Fruit fly (Drosophila melanogaster) whole organism, adult: ENCODE data around the gene Cdk12.

Source experiments
- CG11617 ChIP-seq: fragments of 200-800 bp; sonication (Bioruptor generic); optimal IDR thresholded peaks from 2 replicates; lab custom pipeline; 2017; ENCODE audit warnings: mild to moderate bottlenecking, missing biosample characterization, missing genetic modification reagents, missing genetic modification characterization
- CG12768 ChIP-seq: fragments of 200-800 bp; sonication (Bioruptor generic); optimal IDR thresholded peaks from 2 replicates; lab custom pipeline; 2017; ENCODE audit warnings: missing biosample characterization, missing genetic modification characterization, mild to moderate bottlenecking, moderate library complexity, missing genetic modification reagents
- CG14711 ChIP-seq: fragments of 200-800 bp; sonication (Bioruptor generic); optimal IDR thresholded peaks from 2 replicates; lab custom pipeline; 2018; ENCODE audit warnings: missing biosample characterization, mild to moderate bottlenecking, missing genetic modification characterization, moderate library complexity
- CG1620 ChIP-seq: fragments of 200-800 bp; sonication (Bioruptor generic); optimal IDR thresholded peaks from 2 replicates; lab custom pipeline; 2016; ENCODE audit warnings: missing biosample characterization, missing genetic modification characterization
- CG33017 ChIP-seq: fragments of 200-800 bp; sonication (Bioruptor generic); optimal IDR thresholded peaks from 2 replicates; lab custom pipeline; 2018; ENCODE audit warnings: missing biosample characterization, mild to moderate bottlenecking, missing genetic modification characterization, moderate library complexity
- CG5204 ChIP-seq: fragments of 200-800 bp; sonication (Bioruptor generic); optimal IDR thresholded peaks from 2 replicates; lab custom pipeline; 2016; ENCODE audit warnings: missing biosample characterization, missing genetic modification characterization
- CG7045 ChIP-seq: fragments of 200-800 bp; sonication (Bioruptor generic); optimal IDR thresholded peaks from 2 replicates; lab custom pipeline; 2017; ENCODE audit warnings: missing biosample characterization, mild to moderate bottlenecking, missing genetic modification characterization
- CG7101 ChIP-seq: fragments of 200-800 bp; sonication (Bioruptor generic); optimal IDR thresholded peaks from 2 replicates; lab custom pipeline; 2018; ENCODE audit warnings: missing biosample characterization, mild to moderate bottlenecking, missing genetic modification characterization, moderate library complexity
- Clk ChIP-seq: fragments of 200-800 bp; sonication (Bioruptor generic); optimal IDR thresholded peaks from 2 replicates; lab custom pipeline; 2017; ENCODE audit warnings: missing biosample characterization, missing genetic modification characterization
- Crg-1 ChIP-seq: fragments of 200-800 bp; sonication (Bioruptor generic); optimal IDR thresholded peaks from 2 replicates; lab custom pipeline; 2016; ENCODE audit warnings: missing biosample characterization, missing genetic modification characterization
- Hr96 ChIP-seq: fragments of 200-800 bp; sonication (Bioruptor generic); optimal IDR thresholded peaks from 2 replicates; lab custom pipeline; 2016; ENCODE audit warnings: missing biosample characterization, missing genetic modification characterization
- Mnt ChIP-seq: fragments of 200-800 bp; sonication (Bioruptor generic); optimal IDR thresholded peaks from 2 replicates; lab custom pipeline; 2016; ENCODE audit warnings: missing biosample characterization, mild to moderate bottlenecking, missing genetic modification characterization
- bab1 ChIP-seq: fragments of 200-800 bp; sonication (Bioruptor generic); optimal IDR thresholded peaks from 3 replicates; lab custom pipeline; 2019; ENCODE audit warnings: missing biosample characterization, mild to moderate bottlenecking, missing genetic modification characterization, moderate library complexity
- cic ChIP-seq: fragments of 200-800 bp; sonication (Bioruptor generic); optimal IDR thresholded peaks from 2 replicates; lab custom pipeline; 2017; ENCODE audit warnings: missing biosample characterization, mild to moderate bottlenecking, missing genetic modification characterization, moderate library complexity
- cnc ChIP-seq, 2 experiments: fragments of >200 bp; optimal IDR thresholded peaks; 2 replicates each; lab custom pipeline; 2017
- kay ChIP-seq: fragments of 200-800 bp; sonication (Bioruptor generic); peaks from one replicate; lab custom pipeline; 2016; ENCODE audit warnings: missing biosample characterization, missing genetic modification characterization, borderline replicate concordance
- ovo ChIP-seq: fragments of 200-800 bp; sonication (Bioruptor generic); optimal IDR thresholded peaks from 2 replicates; lab custom pipeline; 2016; ENCODE audit warnings: missing biosample characterization, missing genetic modification characterization
- pad ChIP-seq: fragments of 200-800 bp; sonication (Bioruptor generic); optimal IDR thresholded peaks from 3 replicates; lab custom pipeline; 2017; ENCODE audit warnings: missing biosample characterization, missing genetic modification characterization, mild to moderate bottlenecking, moderate library complexity, missing genetic modification reagents
- tj ChIP-seq: fragments of 200-800 bp; sonication (Bioruptor generic); optimal IDR thresholded peaks from 3 replicates; lab custom pipeline; 2017; ENCODE audit warnings: missing biosample characterization, mild to moderate bottlenecking, missing genetic modification characterization, moderate library complexity
- toe ChIP-seq: fragments of 200-800 bp; sonication (Bioruptor generic); optimal IDR thresholded peaks from 2 replicates; lab custom pipeline; 2016; ENCODE audit warnings: missing biosample characterization, missing genetic modification characterization

Gene Cdk12

DNA sequence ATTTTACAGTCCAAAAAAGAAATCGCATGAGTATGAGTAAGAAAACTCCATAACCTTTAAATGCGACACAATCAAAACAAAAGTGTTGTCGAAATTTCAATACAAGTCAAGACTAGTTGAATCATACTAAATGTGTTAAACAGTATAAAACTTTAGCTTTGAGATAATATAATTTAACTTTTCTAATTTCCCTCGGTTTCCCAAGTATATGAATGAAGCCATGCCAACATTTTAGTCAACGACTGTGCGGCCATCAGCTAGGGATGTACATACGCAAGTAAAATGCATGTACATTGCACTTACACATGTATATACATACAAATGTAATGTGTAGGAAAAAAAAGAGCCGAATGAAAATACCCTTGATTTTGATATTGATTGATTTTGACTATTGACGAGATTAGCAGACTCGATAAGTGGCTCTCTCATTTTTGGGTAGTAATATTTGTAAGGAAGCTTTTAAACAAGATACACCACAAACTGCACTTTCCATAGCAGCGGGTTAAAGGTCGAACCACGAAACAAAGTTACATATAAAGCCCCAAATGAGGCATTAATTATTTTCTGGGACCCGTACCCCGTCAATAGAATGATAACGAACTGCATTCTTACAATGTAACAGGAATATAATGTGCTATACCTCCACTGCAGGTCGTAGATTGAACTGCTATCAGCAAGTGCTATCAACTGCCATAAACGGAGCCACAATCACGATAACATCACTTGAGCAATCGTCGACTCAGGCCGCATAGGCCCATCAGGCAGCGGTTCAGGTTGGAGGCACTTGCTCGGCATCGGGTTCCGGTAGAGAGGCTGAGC lies 8.2 kb downstream of the Cdk12 start:
- TF ChIP-seq CG11617 (GFP tag; lab: Kevin White, UChicago) (peak; percentile 39), Mnt (GFP tag; lab: Kevin White, UChicago) (peak; percentile 19), CG1620 (GFP tag; lab: Kevin White, UChicago) (peak; percentile 18), ovo (GFP tag; lab: Kevin White, UChicago) (no peak), CG14711 (no peak), Clk (GFP tag; lab: Kevin White, UChicago) (peak; percentile 1), Crg-1 (GFP tag; lab: Kevin White, UChicago) (peak; percentile 31), cnc (optimal IDR thresholded peaks at IDR 0.05; lab: Kevin White, UChicago) (no peak), CG12768 (GFP tag; lab: Kevin White, UChicago) (peak; percentile 18), bab1 (GFP tag; lab: Kevin White, UChicago) (peak; percentile 4), CG7045 (GFP tag; lab: Kevin White, UChicago) (peak; percentile 24), cic (peak; percentile 2), CG7101 (peak; percentile 42)

DNA sequence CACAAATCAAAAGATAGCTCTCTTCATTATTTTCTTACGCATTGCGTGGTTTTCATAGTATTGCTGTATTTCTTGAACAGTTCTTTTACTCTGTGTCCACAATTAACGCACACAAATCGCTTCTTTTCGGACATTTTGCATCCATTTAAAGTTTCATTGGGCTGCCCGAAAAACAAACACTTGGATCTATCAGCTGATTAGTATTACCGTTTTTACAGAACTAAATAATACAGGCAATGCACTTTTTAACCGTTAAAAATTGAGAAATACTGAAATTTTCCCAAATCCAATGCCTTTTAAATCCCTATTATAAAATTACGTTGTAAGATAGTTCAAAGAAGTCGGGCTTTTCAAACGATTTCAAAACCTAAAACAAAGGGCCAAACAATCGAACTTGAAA lies 13.0 kb downstream of the Cdk12 start, which contains the start of gene Arv1:
Arv1 (minus strand) TSS at position 226 of the 400 bp plus-strand sequence.
- TF ChIP-seq Mnt (GFP tag; lab: Kevin White, UChicago): no peak
- no peak for TF ChIP-seq CG7045 (GFP tag; lab: Kevin White, UChicago)
- no peak for TF ChIP-seq ovo (GFP tag; lab: Kevin White, UChicago)
- TF ChIP-seq pad: no peak
- TF ChIP-seq CG1620 (GFP tag; lab: Kevin White, UChicago): no peak
- TF ChIP-seq CG33017 (tag; lab: Kevin White, UChicago): no peak
- TF ChIP-seq kay (GFP tag; lab: Kevin White, UChicago): peak; percentile 91
- TF ChIP-seq CG5204 (GFP tag; lab: Kevin White, UChicago): no peak
- no peak for TF ChIP-seq toe (GFP tag; lab: Kevin White, UChicago)
- no peak for TF ChIP-seq CG7101
- TF ChIP-seq bab1 (GFP tag; lab: Kevin White, UChicago): peak; percentile 28
- no peak for TF ChIP-seq tj (GFP tag; lab: Kevin White, UChicago)

DNA sequence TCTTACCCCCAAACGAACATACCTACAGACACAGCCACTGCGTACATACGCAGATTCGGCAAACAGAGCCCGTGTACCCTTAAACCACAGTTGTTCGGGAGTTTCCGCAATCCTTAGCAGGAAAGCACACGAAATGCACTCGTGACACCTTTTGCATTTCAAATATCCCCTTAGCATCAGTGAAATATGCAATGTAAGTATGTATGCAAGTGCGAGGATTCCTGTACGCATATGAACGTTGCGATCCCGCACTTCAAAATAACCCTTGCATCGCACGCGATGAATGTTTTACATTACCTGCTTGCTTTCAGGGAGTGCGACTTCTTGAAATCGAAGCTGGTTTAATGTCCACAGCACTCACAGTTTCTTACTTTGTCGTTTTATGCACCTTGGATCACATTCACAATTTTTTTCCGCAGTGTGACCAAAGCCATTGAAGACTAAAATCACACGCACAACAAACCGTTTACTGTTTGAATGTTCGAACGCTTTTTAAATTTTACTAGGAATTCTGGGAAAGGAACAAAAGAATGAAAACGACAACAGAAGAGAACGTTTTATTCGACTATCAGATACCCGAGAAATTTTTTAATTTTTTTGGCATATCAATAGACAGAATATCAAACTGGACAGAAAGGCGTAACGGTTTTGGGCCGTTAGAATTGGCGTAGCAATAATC lies 17.3 kb downstream of the Cdk12 start, which contains the start of gene Mkrn1:
Mkrn1 (minus strand) TSS at position 444 of the 679 bp plus-strand sequence.
- no peak for TF ChIP-seq Crg-1 (GFP tag; lab: Kevin White, UChicago)
- peak; percentile 58 for TF ChIP-seq bab1 (GFP tag; lab: Kevin White, UChicago)
- TF ChIP-seq CG11617 (GFP tag; lab: Kevin White, UChicago): no peak
- no peak for TF ChIP-seq pad
- TF ChIP-seq CG7045 (GFP tag; lab: Kevin White, UChicago): no peak
- no peak for TF ChIP-seq CG7101
- TF ChIP-seq CG33017 (tag; lab: Kevin White, UChicago): no peak
- TF ChIP-seq CG12768 (GFP tag; lab: Kevin White, UChicago): no peak

DNA sequence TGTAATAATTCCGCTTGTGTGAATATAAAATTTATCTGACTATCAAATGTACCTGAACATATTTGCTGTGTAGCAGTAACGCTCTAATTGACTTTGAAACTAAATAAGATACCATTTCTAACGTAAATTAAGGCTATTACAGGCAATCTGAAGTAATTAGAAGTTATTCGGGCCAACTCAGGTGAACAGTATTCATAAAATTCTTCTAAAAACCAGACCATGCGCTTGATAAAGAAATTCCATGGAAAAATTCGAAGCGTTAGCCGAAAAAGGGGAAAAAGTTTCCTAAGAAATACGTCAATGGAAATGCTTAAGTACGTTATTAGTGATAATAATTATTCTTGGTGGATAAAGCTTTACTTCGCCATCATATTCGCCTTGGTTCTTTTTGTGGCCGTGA lies 18.3 kb downstream of the Cdk12 start, which contains the start of gene ppk5:
ppk5 (plus strand) TSS at position 301 of the 400 bp plus-strand sequence.
- no peak for TF ChIP-seq CG7101
- no peak for TF ChIP-seq CG14711
- no peak for TF ChIP-seq Clk (GFP tag; lab: Kevin White, UChicago)
- TF ChIP-seq CG1620 (GFP tag; lab: Kevin White, UChicago): no peak
- no peak for TF ChIP-seq tj (GFP tag; lab: Kevin White, UChicago)
- no peak for TF ChIP-seq ovo (GFP tag; lab: Kevin White, UChicago)
- TF ChIP-seq Mnt (GFP tag; lab: Kevin White, UChicago): no peak

DNA sequence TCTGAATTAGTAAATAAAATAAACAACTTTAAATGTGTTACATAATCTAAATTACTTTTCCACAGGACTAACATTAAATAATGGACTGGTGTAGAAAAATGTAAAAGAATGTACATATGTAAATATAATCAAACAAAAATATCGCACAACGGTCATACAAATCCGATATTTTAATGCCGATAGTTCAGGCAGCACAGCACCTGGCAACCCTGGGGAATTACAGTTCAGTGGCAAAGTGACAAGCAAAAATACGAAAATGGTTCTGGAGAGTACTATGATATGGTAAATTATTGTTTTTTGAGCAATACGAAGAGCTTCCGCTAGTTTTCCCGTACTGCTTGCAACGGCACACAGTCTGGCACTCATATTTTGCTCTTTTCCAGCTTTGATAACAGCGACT lies 20.8 kb downstream of the Cdk12 start, which contains the start of gene Rpn10:
Rpn10 (plus strand) TSS at position 144 of the 400 bp plus-strand sequence.
- TF ChIP-seq toe (GFP tag; lab: Kevin White, UChicago) (no peak), ovo (GFP tag; lab: Kevin White, UChicago) (peak; percentile 86), CG14711 (peak; percentile 99), Hr96 (no peak), CG11617 (GFP tag; lab: Kevin White, UChicago) (peak; percentile 5), tj (GFP tag; lab: Kevin White, UChicago) (no peak), CG5204 (GFP tag; lab: Kevin White, UChicago) (no peak), Mnt (GFP tag; lab: Kevin White, UChicago) (peak; percentile 33), cic (no peak), cnc (optimal IDR thresholded peaks at IDR 0.05; lab: Kevin White, UChicago) (peak; percentile 81 to 95), CG12768 (GFP tag; lab: Kevin White, UChicago) (no peak), Clk (GFP tag; lab: Kevin White, UChicago) (no peak), pad (peak; percentile 50), Crg-1 (GFP tag; lab: Kevin White, UChicago) (peak; percentile 19), CG33017 (tag; lab: Kevin White, UChicago) (no peak), CG7101 (no peak), kay (GFP tag; lab: Kevin White, UChicago) (no peak), bab1 (GFP tag; lab: Kevin White, UChicago) (peak; percentile 70), CG1620 (GFP tag; lab: Kevin White, UChicago) (peak; percentile 51), CG7045 (GFP tag; lab: Kevin White, UChicago) (no peak)
